Fruit fly (Drosophila melanogaster) whole organism, embryonic: ENCODE results near the gene MP1.

Source experiments
- Bgb ChIP-seq: fragments of 200-800 bp; sonication (Bioruptor generic); IDR thresholded peaks from 2 replicates; pipeline ENCODE4 v1.3.6; 2022; ENCODE audit warnings: missing biosample characterization, missing genetic modification characterization; ENCODE audit not compliant: partially characterized antibody
- Blimp-1 ChIP-seq: fragments of 200-800 bp; sonication (Bioruptor generic); optimal IDR thresholded peaks from 3 replicates; lab custom pipeline; 2018; ENCODE audit warnings: missing biosample characterization, missing genetic modification characterization, mild to moderate bottlenecking, moderate library complexity, missing genetic modification reagents
- CG10321 ChIP-seq: fragments of 200-800 bp; sonication (Bioruptor generic); IDR thresholded peaks from 2 replicates; pipeline ENCODE4 v1.3.6; 2022; ENCODE audit warnings: missing biosample characterization, missing genetic modification characterization
- CG11696 ChIP-seq: fragments of 200-800 bp; sonication (Bioruptor generic); IDR thresholded peaks from 2 replicates; pipeline ENCODE4 v1.3.6; 2022; ENCODE audit warnings: missing biosample characterization, missing genetic modification characterization
- CG13624 ChIP-seq: fragments of 200-800 bp; sonication (Bioruptor generic); optimal IDR thresholded peaks from 2 replicates; lab custom pipeline; 2016; ENCODE audit warnings: missing biosample characterization, missing genetic modification characterization
- CG14667 ChIP-seq: fragments of 200-800 bp; sonication (Bioruptor generic); IDR thresholded peaks from 2 replicates; pipeline ENCODE4 v1.3.6; 2022; ENCODE audit warnings: missing biosample characterization, missing genetic modification characterization
- CG1603 ChIP-seq: fragments of 200-800 bp; sonication (Bioruptor generic); optimal IDR thresholded peaks from 2 replicates; lab custom pipeline; 2019; ENCODE audit warnings: missing biosample characterization, mild to moderate bottlenecking, missing genetic modification characterization, moderate library complexity
- CG18599 ChIP-seq: fragments of 200-800 bp; sonication (Bioruptor generic); optimal IDR thresholded peaks from 3 replicates; lab custom pipeline; 2017; ENCODE audit warnings: missing biosample characterization, missing genetic modification characterization, mild to moderate bottlenecking, moderate library complexity, missing genetic modification reagents
- CG31224 ChIP-seq: fragments of 200-800 bp; sonication (Bioruptor generic); IDR thresholded peaks from 2 replicates; pipeline ENCODE4 v1.3.6; 2022; ENCODE audit warnings: missing biosample characterization, missing genetic modification characterization
- CG3281 ChIP-seq: fragments of 200-800 bp; sonication (Bioruptor generic); optimal IDR thresholded peaks from 3 replicates; lab custom pipeline; 2017; ENCODE audit warnings: missing biosample characterization, mild to moderate bottlenecking, missing genetic modification characterization
- CG33557 ChIP-seq: fragments of 200-800 bp; sonication (Bioruptor generic); optimal IDR thresholded peaks from 2 replicates; lab custom pipeline; 2019; ENCODE audit warnings: missing biosample characterization, mild to moderate bottlenecking, missing genetic modification characterization, moderate library complexity
- CG3847 ChIP-seq: fragments of 200-800 bp; sonication (Bioruptor generic); IDR thresholded peaks from 2 replicates; pipeline ENCODE4 v1.3.6; 2022; ENCODE audit warnings: missing biosample characterization, missing genetic modification characterization
- CG6683 ChIP-seq: fragments of 200-800 bp; sonication (Bioruptor generic); optimal IDR thresholded peaks from 2 replicates; lab custom pipeline; 2017; ENCODE audit warnings: missing biosample characterization, mild to moderate bottlenecking, missing genetic modification characterization, missing genetic modification reagents
- CG6765 ChIP-seq: fragments of 200-800 bp; sonication (Bioruptor generic); optimal IDR thresholded peaks from 3 replicates; lab custom pipeline; 2017; ENCODE audit warnings: missing biosample characterization, mild to moderate bottlenecking, missing genetic modification characterization
- CG6791 ChIP-seq: fragments of 200-800 bp; sonication (Bioruptor generic); IDR thresholded peaks from 3 replicates; pipeline ENCODE4 v1.3.6; 2022; ENCODE audit warnings: missing biosample characterization, missing genetic modification characterization; ENCODE audit not compliant: partially characterized antibody
- CG7372 ChIP-seq: fragments of 200-800 bp; sonication (Bioruptor generic); IDR thresholded peaks from 2 replicates; pipeline ENCODE4 v1.3.6; 2022; ENCODE audit warnings: missing biosample characterization, missing genetic modification characterization
- CG7786 ChIP-seq: fragments of 200-800 bp; sonication (Bioruptor generic); optimal IDR thresholded peaks from 2 replicates; lab custom pipeline; 2016; ENCODE audit warnings: missing biosample characterization, missing genetic modification characterization
- CG9797 ChIP-seq: fragments of 200-800 bp; sonication (Bioruptor generic); optimal IDR thresholded peaks from 3 replicates; lab custom pipeline; 2018; ENCODE audit warnings: missing biosample characterization, mild to moderate bottlenecking, missing genetic modification characterization
- Fer1 ChIP-seq: fragments of 200-800 bp; sonication (Bioruptor generic); optimal IDR thresholded peaks from 2 replicates; lab custom pipeline; 2017; ENCODE audit warnings: missing biosample characterization, mild to moderate bottlenecking, missing genetic modification characterization
- HLH54F ChIP-seq: fragments of 200-800 bp; sonication (Bioruptor generic); optimal IDR thresholded peaks from 3 replicates; lab custom pipeline; 2016; ENCODE audit warnings: missing biosample characterization, missing genetic modification characterization
- Hand ChIP-seq: fragments of 200-800 bp; sonication (Bioruptor generic); optimal IDR thresholded peaks from 2 replicates; lab custom pipeline; 2017; ENCODE audit warnings: mild to moderate bottlenecking, missing biosample characterization, missing genetic modification reagents, missing genetic modification characterization
- Hr51 ChIP-seq, 2 experiments: fragments of 200-800 bp; sonication (Bioruptor generic); optimal IDR thresholded peaks; 2 replicates in 1 of 2; 3 replicates in 1 of 2; lab custom pipeline; 2016 to 2018; ENCODE audit warnings: missing biosample characterization in 2 of 2, missing genetic modification characterization in 2 of 2, mild to moderate bottlenecking in 1 of 2, moderate library complexity in 1 of 2
- Hsf ChIP-seq: fragments of 200-800 bp; sonication (Bioruptor generic); optimal IDR thresholded peaks from 3 replicates; lab custom pipeline; 2016; ENCODE audit warnings: missing biosample characterization, missing genetic modification characterization
- MBD-R2 ChIP-seq: fragments of 200-800 bp; sonication (Bioruptor generic); IDR thresholded peaks from 2 replicates; pipeline ENCODE4 v1.3.6; 2022; ENCODE audit warnings: missing biosample characterization, missing genetic modification characterization
- NFAT ChIP-seq: fragments of 200-800 bp; sonication (Bioruptor generic); IDR thresholded peaks from 2 replicates; pipeline ENCODE4 v1.3.6; 2022; ENCODE audit warnings: missing biosample characterization, missing genetic modification characterization
- Nf-YB ChIP-seq: fragments of 200-800 bp; sonication (Bioruptor generic); optimal IDR thresholded peaks from 3 replicates; lab custom pipeline; 2019; ENCODE audit warnings: missing biosample characterization, mild to moderate bottlenecking, missing genetic modification characterization, moderate library complexity
- Opbp ChIP-seq: fragments of 200-800 bp; sonication (Bioruptor generic); IDR thresholded peaks from 3 replicates; pipeline ENCODE4 v1.3.6; 2022; ENCODE audit warnings: missing biosample characterization, missing genetic modification characterization; ENCODE audit not compliant: partially characterized antibody
- PHDP ChIP-seq: fragments of 200-800 bp; sonication (Bioruptor generic); optimal IDR thresholded peaks from 3 replicates; lab custom pipeline; 2018; ENCODE audit warnings: missing biosample characterization, mild to moderate bottlenecking, missing genetic modification characterization, moderate library complexity
- Side ChIP-seq: fragments of 200-800 bp; sonication (Bioruptor generic); optimal IDR thresholded peaks from 2 replicates; lab custom pipeline; 2016; ENCODE audit warnings: missing biosample characterization, missing genetic modification characterization
- Stat92E ChIP-seq, 3 experiments: fragments of >200 bp in 2 of 3; fragments of 200-800 bp in 1 of 3; sonication (Bioruptor generic) in 1 of 3; optimal IDR thresholded peaks; 2 replicates each; lab custom pipeline; 2017 to 2019; ENCODE audit warnings: missing biosample characterization in 3 of 3, missing genetic modification characterization in 3 of 3, mild to moderate bottlenecking in 1 of 3, moderate library complexity in 1 of 3
- ap ChIP-seq: fragments of 200-800 bp; sonication (Bioruptor generic); IDR thresholded peaks from 2 replicates; pipeline ENCODE4 v1.3.6; 2022; ENCODE audit warnings: missing biosample characterization, missing genetic modification characterization
- bab2 ChIP-seq: fragments of 200-800 bp; sonication (Bioruptor generic); optimal IDR thresholded peaks from 2 replicates; lab custom pipeline; 2016; ENCODE audit warnings: missing biosample characterization, missing genetic modification characterization
- caup ChIP-seq: fragments of 200-800 bp; sonication (Bioruptor generic); optimal IDR thresholded peaks from 3 replicates; lab custom pipeline; 2017; ENCODE audit warnings: missing biosample characterization, mild to moderate bottlenecking, missing genetic modification characterization, moderate library complexity; ENCODE audit not compliant: severe bottlenecking
- dati ChIP-seq: fragments of 200-800 bp; sonication (Bioruptor generic); IDR thresholded peaks from 2 replicates; pipeline ENCODE4 v1.3.6; 2022; ENCODE audit warnings: missing biosample characterization, missing genetic modification characterization
- esg ChIP-seq: fragments of 200-800 bp; sonication (Bioruptor generic); conservative IDR thresholded peaks from 2 replicates; pipeline ENCODE4 v1.3.6; 2022; ENCODE audit warnings: missing biosample characterization, missing genetic modification characterization
- gfzf ChIP-seq: fragments of 200-800 bp; sonication (Bioruptor generic); optimal IDR thresholded peaks from 2 replicates; lab custom pipeline; 2016; ENCODE audit warnings: missing biosample characterization, mild to moderate bottlenecking, missing genetic modification characterization, moderate library complexity
- inv ChIP-seq: fragments of 200-800 bp; sonication (Bioruptor generic); IDR thresholded peaks from 2 replicates; pipeline ENCODE4 v1.3.6; 2022; ENCODE audit warnings: missing biosample characterization, missing genetic modification characterization; ENCODE audit not compliant: partially characterized antibody
- klu ChIP-seq: fragments of 200-800 bp; sonication (Bioruptor generic); IDR thresholded peaks from 2 replicates; pipeline ENCODE4 v1.3.6; 2022; ENCODE audit warnings: missing biosample characterization, missing genetic modification characterization
- maf-S ChIP-seq: fragments of 200-800 bp; sonication (Bioruptor generic); optimal IDR thresholded peaks from 2 replicates; lab custom pipeline; 2016; ENCODE audit warnings: missing biosample characterization, missing genetic modification characterization
- mam ChIP-seq: fragments of 200-800 bp; sonication (Bioruptor generic); optimal IDR thresholded peaks from 3 replicates; lab custom pipeline; 2016; ENCODE audit warnings: missing biosample characterization, missing genetic modification characterization
- phol ChIP-seq: fragments of 200-800 bp; sonication (Bioruptor generic); optimal IDR thresholded peaks from 3 replicates; lab custom pipeline; 2018; ENCODE audit warnings: missing biosample characterization, mild to moderate bottlenecking, missing genetic modification characterization, moderate library complexity
- pzg ChIP-seq: fragments of 200-800 bp; sonication (Bioruptor generic); optimal IDR thresholded peaks from 3 replicates; lab custom pipeline; 2018; ENCODE audit warnings: missing biosample characterization, mild to moderate bottlenecking, missing genetic modification characterization, moderate library complexity
- ranshi ChIP-seq: fragments of 200-800 bp; sonication (Bioruptor generic); IDR thresholded peaks from 2 replicates; pipeline ENCODE4 v1.3.6; 2022; ENCODE audit warnings: missing biosample characterization, missing genetic modification characterization
- sc ChIP-seq, 3 experiments: fragments of >200 bp in 2 of 3; fragments of 200-800 bp in 1 of 3; sonication (Bioruptor generic) in 1 of 3; optimal IDR thresholded peaks; 2 replicates in 2 of 3; 3 replicates in 1 of 3; lab custom pipeline; 2017; ENCODE audit warnings: mild to moderate bottlenecking in 1 of 3, missing biosample characterization in 1 of 3, missing genetic modification characterization in 1 of 3, missing genetic modification reagents in 1 of 3
- seq ChIP-seq: fragments of 200-800 bp; sonication (Bioruptor generic); IDR thresholded peaks from 2 replicates; pipeline ENCODE4 v1.3.6; 2022; ENCODE audit warnings: missing biosample characterization, missing genetic modification characterization
- toy ChIP-seq: fragments of 200-800 bp; sonication (Bioruptor generic); IDR thresholded peaks from 2 replicates; pipeline ENCODE4 v1.3.6; 2022; ENCODE audit warnings: missing biosample characterization, missing genetic modification characterization
- tx ChIP-seq: fragments of 200-800 bp; sonication (Bioruptor generic); optimal IDR thresholded peaks from 2 replicates; lab custom pipeline; 2016; ENCODE audit warnings: missing biosample characterization, missing genetic modification characterization
- zfh1 ChIP-seq: fragments of 200-800 bp; sonication (Bioruptor generic); IDR thresholded peaks from 3 replicates; pipeline ENCODE4 v1.3.6; 2022; ENCODE audit warnings: missing biosample characterization, missing genetic modification characterization

Gene MP1

dm6 chr3R:4319507-4320138, 11.9 kb downstream of the MP1 start, which contains the start of gene CG9795 (continued):
- TF ChIP-seq Hand (GFP tag; lab: Kevin White, UChicago) (peak; percentile 28), HLH54F (GFP tag; lab: Kevin White, UChicago) (peak; percentile 18), ranshi (GFP tag; lab: Robert Waterston, UW) (peak; percentile 28; the same call in 1 of the 2 replicates), ap (GFP tag; lab: Robert Waterston, UW) (no peak), Side (GFP tag; lab: Kevin White, UChicago) (peak; percentile 33), CG31224 (no peak), CG7786 (GFP tag; lab: Kevin White, UChicago) (peak; percentile 44), seq (GFP tag; lab: Robert Waterston, UW) (no peak), CG3847 (GFP tag; lab: Robert Waterston, UW) (0 out of 2 replicates have a peak, but pooled peaks have one; percentile 31), CG9797 (GFP tag; lab: Kevin White, UChicago) (peak; percentile 22), CG14667 (GFP tag; lab: Robert Waterston, UW) (no peak), CG6683 (GFP tag; lab: Kevin White, UChicago) (peak; percentile 26), sc (optimal IDR thresholded peaks at IDR 0.05; lab: Kevin White, UChicago) (no peak), sc (GFP tag; optimal IDR thresholded peaks at IDR 0.05; lab: Kevin White, UChicago) (no peak), maf-S (GFP tag; lab: Kevin White, UChicago) (peak; percentile 31), CG33557 (GFP tag; lab: Kevin White, UChicago) (no peak), Bgb (GFP tag; lab: Robert Waterston, UW) (peak; percentile 95), klu (GFP tag; lab: Robert Waterston, UW) (no peak), CG1603 (tag; lab: Kevin White, UChicago) (peak; percentile 75), dati (GFP tag; lab: Robert Waterston, UW) (no peak), pzg (peak; percentile 82), CG3281 (GFP tag; lab: Kevin White, UChicago) (peak; percentile 19), phol (no peak), CG13624 (GFP tag; lab: Kevin White, UChicago) (peak; percentile 18), Opbp (peak; percentile 92), Nf-YB (GFP tag; lab: Kevin White, UChicago) (no peak), CG10321 (no peak), Stat92E (GFP tag; optimal IDR thresholded peaks at IDR 0.05; lab: Kevin White, UChicago) (peak in 1 of 3 experiments; percentile 61), Hr51 (GFP tag; optimal IDR thresholded peaks at IDR 0.05; lab: Kevin White, UChicago) (peak in 1 of 2 experiments; percentile 41), CG7372 (GFP tag; lab: Robert Waterston, UW) (no peak), esg (GFP tag; lab: Robert Waterston, UW) (no peak), CG18599 (GFP tag; lab: Kevin White, UChicago) (peak; percentile 49), NFAT (GFP tag; lab: Robert Waterston, UW) (peak; percentile 37; the same call in 1 of the 2 replicates), CG6791 (peak; percentile 97), bab2 (GFP tag; lab: Kevin White, UChicago) (no peak), Hsf (GFP tag; lab: Kevin White, UChicago) (peak; percentile 29), caup (GFP tag; lab: Kevin White, UChicago) (peak; percentile 46), Blimp-1 (no peak), MBD-R2 (GFP tag; lab: Robert Waterston, UW) (peak; percentile 83), CG6765 (peak; percentile 51), zfh1 (GFP tag; lab: Robert Waterston, UW) (no peak), gfzf (GFP tag; lab: Kevin White, UChicago) (peak; percentile 5), inv (GFP tag; lab: Robert Waterston, UW) (peak; percentile 79), mam (GFP tag; lab: Kevin White, UChicago) (peak; percentile 13), tx (GFP tag; lab: Kevin White, UChicago) (peak; percentile 25), toy (GFP tag; lab: Robert Waterston, UW) (no peak), Fer1 (GFP tag; lab: Kevin White, UChicago) (peak; percentile 64), CG11696 (GFP tag; lab: Robert Waterston, UW) (no peak), PHDP (tag; lab: Kevin White, UChicago) (no peak)
